Worm (Caenorhabditis elegans) whole organism, young adult: ENCODE measurements around the gene ZC250.4.
A peak's percentile ranks its signal among the peaks of the same experiment; 100 is the strongest.
"Not testable (repeated sequence)": the region's sequence is repeated elsewhere in the genome, so short reads cannot be mapped to it uniquely, and the experiment has no call there.

Experiments
- B0019.2 ChIP-seq: fragments of 200-800 bp; sonication (Bioruptor generic); conservative IDR thresholded peaks from 2 replicates; pipeline ENCODE4 v1.3.6; 2022; ENCODE audit warnings: missing genetic modification reagents, missing genetic modification characterization, missing compliant biosample characterization
- C06A6.2 ChIP-seq: fragments of 200-800 bp; sonication (Bioruptor generic); conservative IDR thresholded peaks from 2 replicates; pipeline ENCODE4 v1.3.6; 2022; ENCODE audit warnings: missing genetic modification characterization, missing compliant biosample characterization
- C17E4.6 ChIP-seq: fragments of 200-800 bp; sonication (Bioruptor generic); IDR thresholded peaks from 2 replicates; pipeline ENCODE4 v1.3.6; 2022; ENCODE audit warnings: missing genetic modification reagents, missing genetic modification characterization, missing compliant biosample characterization
- D2030.7 ChIP-seq: fragments of 200-800 bp; sonication (Bioruptor generic); IDR thresholded peaks from 2 replicates; pipeline ENCODE4 v1.3.6; 2022; ENCODE audit warnings: missing genetic modification reagents, missing genetic modification characterization, missing compliant biosample characterization
- F33H1.4 ChIP-seq: fragments of 200-800 bp; sonication (Bioruptor generic); IDR thresholded peaks from 2 replicates; pipeline ENCODE4 v1.3.6; 2022; ENCODE audit warnings: missing genetic modification reagents, missing genetic modification characterization, missing compliant biosample characterization
- F57C9.4 ChIP-seq: sonication (generic microtip); optimal IDR thresholded peaks from 2 replicates; lab custom pipeline; 2017; ENCODE audit warnings: mild to moderate bottlenecking, missing genetic modification characterization, missing compliant biosample characterization
- K11D2.4 ChIP-seq: fragments of 200-800 bp; sonication (Bioruptor generic); IDR thresholded peaks from 2 replicates; pipeline ENCODE4 v1.3.6; 2022; ENCODE audit warnings: missing genetic modification reagents, missing genetic modification characterization, missing compliant biosample characterization
- Y53F4B.3 ChIP-seq: fragments of 200-800 bp; sonication (Bioruptor generic); IDR thresholded peaks from 2 replicates; pipeline ENCODE4 v1.3.6; 2022; ENCODE audit warnings: missing genetic modification reagents, missing genetic modification characterization, missing compliant biosample characterization
- Y53G8AR.9 ChIP-seq: fragments of 200-800 bp; sonication (Bioruptor generic); conservative IDR thresholded peaks from 2 replicates; pipeline ENCODE4 v1.3.6; 2022; ENCODE audit warnings: missing genetic modification reagents, missing genetic modification characterization, missing compliant biosample characterization
- Y67H2A.10 ChIP-seq: fragments of 200-800 bp; sonication (Bioruptor generic); conservative IDR thresholded peaks from 2 replicates; pipeline ENCODE4 v1.3.6; 2022; ENCODE audit warnings: missing genetic modification reagents, missing genetic modification characterization, missing compliant biosample characterization
- Y95B8A.8 ChIP-seq: fragments of 200-800 bp; sonication (Bioruptor generic); IDR thresholded peaks from 2 replicates; pipeline ENCODE4 v1.3.6; 2022; ENCODE audit warnings: missing genetic modification reagents, missing genetic modification characterization, missing compliant biosample characterization
- ZK185.1 ChIP-seq: sonication (generic microtip); optimal IDR thresholded peaks from 2 replicates; lab custom pipeline; 2016; ENCODE audit warnings: mild to moderate bottlenecking, missing genetic modification characterization, missing compliant biosample characterization; ENCODE audit not compliant: poor library complexity, severe bottlenecking
- ama-1 ChIP-seq, 3 experiments: fragments of 150-350 bp in 1 of 3; sonication (generic microtip) in 2 of 3; optimal IDR thresholded peaks; 2 replicates each; lab custom pipeline; 2014 to 2018; ENCODE audit warnings: missing biosample characterization in 2 of 3, missing genetic modification characterization in 2 of 3, missing genetic modification reagents in 2 of 3
- aptf-2 ChIP-seq: fragments of 200-800 bp; sonication (Bioruptor generic); conservative IDR thresholded peaks from 2 replicates; pipeline ENCODE4 v1.3.6; 2022; ENCODE audit warnings: missing genetic modification reagents, missing genetic modification characterization, missing compliant biosample characterization
- attf-3 ChIP-seq: fragments of 200-800 bp; sonication (Bioruptor generic); conservative IDR thresholded peaks from 2 replicates; pipeline ENCODE4 v1.3.6; 2022; ENCODE audit warnings: missing genetic modification reagents, missing genetic modification characterization, missing compliant biosample characterization
- attf-5 ChIP-seq: fragments of 200-800 bp; sonication (Bioruptor generic); optimal IDR thresholded peaks from 2 replicates; lab custom pipeline; 2018; ENCODE audit warnings: mild to moderate bottlenecking, missing genetic modification characterization, missing compliant biosample characterization
- cebp-1 ChIP-seq, 2 experiments: fragments of 200-800 bp in 1 of 2; sonication (Bioruptor generic) in 1 of 2; sonication (generic microtip) in 1 of 2; IDR thresholded peaks in 1 of 2; optimal IDR thresholded peaks in 1 of 2; 2 replicates each; pipeline versions ENCODE4 v1.3.6 to Lab custom; 2017 to 2022; ENCODE audit warnings: missing compliant biosample characterization in 2 of 2, missing genetic modification characterization in 2 of 2, mild to moderate bottlenecking in 1 of 2, missing genetic modification reagents in 1 of 2, moderate library complexity in 1 of 2
- ceh-100 ChIP-seq: fragments of 200-800 bp; sonication (Bioruptor generic); IDR thresholded peaks from 2 replicates; pipeline ENCODE4 v1.3.6; 2022; ENCODE audit warnings: missing genetic modification reagents, missing genetic modification characterization, missing compliant biosample characterization
- ceh-91 ChIP-seq: fragments of 200-800 bp; sonication (Bioruptor generic); IDR thresholded peaks from 2 replicates; pipeline ENCODE4 v1.3.6; 2022; ENCODE audit warnings: missing genetic modification reagents, missing genetic modification characterization, missing compliant biosample characterization
- dox-1 ChIP-seq: fragments of 200-800 bp; sonication (Bioruptor generic); IDR thresholded peaks from 2 replicates; pipeline ENCODE4 v1.3.6; 2022; ENCODE audit warnings: missing genetic modification reagents, missing genetic modification characterization, missing compliant biosample characterization
- efl-1 ChIP-seq: fragments of 150-350 bp; optimal IDR thresholded peaks from 2 replicates; lab custom pipeline; 2014; ENCODE audit warnings: missing biosample characterization, missing genetic modification reagents, missing genetic modification characterization
- egl-44 ChIP-seq: fragments of 200-800 bp; sonication (Bioruptor generic); IDR thresholded peaks from 2 replicates; pipeline ENCODE4 v1.3.6; 2022; ENCODE audit warnings: missing genetic modification reagents, missing genetic modification characterization, missing compliant biosample characterization
- egrh-3 ChIP-seq: fragments of 200-800 bp; sonication (Bioruptor generic); IDR thresholded peaks from 2 replicates; pipeline ENCODE4 v1.3.6; 2022; ENCODE audit warnings: missing genetic modification reagents, missing genetic modification characterization, missing compliant biosample characterization
- ekl-4 ChIP-seq: fragments of 200-800 bp; sonication (Bioruptor generic); IDR thresholded peaks from 2 replicates; pipeline ENCODE4 v1.3.6; 2022; ENCODE audit warnings: missing genetic modification reagents, missing genetic modification characterization, missing compliant biosample characterization
- hlh-26 ChIP-seq: fragments of 200-800 bp; sonication (Bioruptor generic); conservative IDR thresholded peaks from 2 replicates; pipeline ENCODE4 v1.3.6; 2022; ENCODE audit warnings: missing genetic modification reagents, missing genetic modification characterization, missing compliant biosample characterization
- hmg-1.2 ChIP-seq: fragments of 200-800 bp; sonication (Bioruptor generic); IDR thresholded peaks from 2 replicates; pipeline ENCODE4 v1.3.6; 2022; ENCODE audit warnings: missing genetic modification reagents, missing genetic modification characterization, missing compliant biosample characterization
- hmg-20 ChIP-seq: fragments of 200-800 bp; sonication (Bioruptor generic); IDR thresholded peaks from 2 replicates; pipeline ENCODE4 v1.3.6; 2022; ENCODE audit warnings: missing genetic modification reagents, missing genetic modification characterization, missing compliant biosample characterization
- lin-26 ChIP-seq: fragments of 200-800 bp; sonication (Bioruptor generic); IDR thresholded peaks from 2 replicates; pipeline ENCODE4 v1.3.6; 2022; ENCODE audit warnings: missing genetic modification reagents, missing genetic modification characterization, missing compliant biosample characterization
- lin-54 ChIP-seq: fragments of 200-800 bp; sonication (Bioruptor generic); optimal IDR thresholded peaks from 2 replicates; lab custom pipeline; 2018; ENCODE audit warnings: mild to moderate bottlenecking, missing genetic modification characterization, missing compliant biosample characterization
- lir-1 ChIP-seq: fragments of 200-800 bp; sonication (Bioruptor generic); conservative IDR thresholded peaks from 2 replicates; pipeline ENCODE4 v1.3.6; 2022; ENCODE audit warnings: missing genetic modification reagents, missing genetic modification characterization, missing compliant biosample characterization
- madf-6 ChIP-seq: fragments of 200-800 bp; sonication (Bioruptor generic); IDR thresholded peaks from 2 replicates; pipeline ENCODE4 v1.3.6; 2022; ENCODE audit warnings: missing genetic modification reagents, missing genetic modification characterization, missing compliant biosample characterization
- mcd-1 ChIP-seq: fragments of 200-800 bp; sonication (Bioruptor generic); IDR thresholded peaks from 2 replicates; pipeline ENCODE4 v1.3.6; 2022; ENCODE audit warnings: missing genetic modification reagents, missing genetic modification characterization, missing compliant biosample characterization
- nfyb-1 ChIP-seq: fragments of 200-800 bp; sonication (Bioruptor generic); IDR thresholded peaks from 2 replicates; pipeline ENCODE4 v1.3.6; 2022; ENCODE audit warnings: missing genetic modification reagents, missing genetic modification characterization, missing compliant biosample characterization
- pbrm-1 ChIP-seq: fragments of 200-800 bp; sonication (Bioruptor generic); IDR thresholded peaks from 2 replicates; pipeline ENCODE4 v1.3.6; 2022; ENCODE audit warnings: missing genetic modification reagents, missing genetic modification characterization, missing compliant biosample characterization
- rcor-1 ChIP-seq: fragments of 200-800 bp; sonication (Bioruptor generic); IDR thresholded peaks from 2 replicates; pipeline ENCODE4 v1.3.6; 2022; ENCODE audit warnings: missing genetic modification reagents, missing genetic modification characterization, missing compliant biosample characterization
- rpc-1 ChIP-seq, 2 experiments: fragments of 150-350 bp in 1 of 2; sonication (generic microtip) in 1 of 2; optimal IDR thresholded peaks; 2 replicates each; lab custom pipeline; 2014 to 2018; ENCODE audit warnings: missing biosample characterization in 1 of 2, missing genetic modification characterization in 1 of 2, missing genetic modification reagents in 1 of 2, missing genotype in 1 of 2
- sea-2 ChIP-seq: fragments of 200-800 bp; sonication (Bioruptor generic); IDR thresholded peaks from 2 replicates; pipeline ENCODE4 v1.3.6; 2022; ENCODE audit warnings: missing genetic modification characterization, missing compliant biosample characterization
- tbp1 ChIP-seq: fragments of 200-800 bp; sonication (Bioruptor generic); optimal IDR thresholded peaks from 2 replicates; lab custom pipeline; 2018; ENCODE audit warnings: mild to moderate bottlenecking, missing genetic modification characterization, missing compliant biosample characterization
- xnd-1 ChIP-seq: sonication (generic microtip); optimal IDR thresholded peaks from 2 replicates; lab custom pipeline; 2016; ENCODE audit warnings: missing genotype, missing genetic modification reagents, missing genetic modification characterization, missing compliant biosample characterization
- ztf-28 ChIP-seq: fragments of 200-800 bp; sonication (Bioruptor generic); IDR thresholded peaks from 2 replicates; pipeline ENCODE4 v1.3.6; 2022; ENCODE audit warnings: missing genetic modification reagents, missing genetic modification characterization, missing compliant biosample characterization

Gene ZC250.4

DNA sequence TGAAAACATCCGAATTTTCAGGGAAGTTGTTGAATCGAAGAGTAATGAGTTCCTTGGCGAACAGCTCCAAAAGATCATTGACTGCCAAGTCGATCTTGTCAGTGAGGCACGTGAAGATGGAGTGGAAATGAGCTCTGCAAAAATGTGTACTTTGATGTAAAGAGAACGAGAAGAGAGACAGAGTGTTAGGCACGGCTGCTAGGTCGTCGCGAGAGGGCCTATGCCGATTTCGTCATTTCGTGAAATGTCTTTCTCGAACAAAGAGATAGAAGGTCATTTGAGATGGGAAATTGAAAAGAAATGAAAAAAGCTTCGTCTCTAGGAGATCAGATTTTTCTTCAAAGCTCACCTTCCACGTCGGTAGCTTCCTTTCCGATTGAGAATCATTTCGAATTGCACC lies 33.0 kb downstream of the ZC250.4 start:
- TF ChIP-seq rpc-1 (optimal IDR thresholded peaks at IDR 0.05; lab: Kevin White, UChicago) (no peak), rpc-1 (tag; optimal IDR thresholded peaks at IDR 0.05; lab: Kevin White, UChicago) (no peak), C06A6.2 (GFP tag; lab: Robert Waterston, UW) (no peak), F57C9.4 (tag; lab: Kevin White, UChicago) (peak; percentile 17), cebp-1 (GFP tag; IDR thresholded peaks at IDR 0.05; lab: Robert Waterston, UW) (no peak), cebp-1 (tag; optimal IDR thresholded peaks at IDR 0.05; lab: Kevin White, UChicago) (peak; percentile 77), hlh-26 (no peak), ama-1 (optimal IDR thresholded peaks at IDR 0.05; lab: Kevin White, UChicago) (no peak), ama-1 (GFP tag; optimal IDR thresholded peaks at IDR 0.05; lab: Kevin White, UChicago) (no peak)

- peak; percentile 37; the same call in 1 of the 2 replicates for TF ChIP-seq Y53G8AR.9
- peak; percentile 97 for TF ChIP-seq C06A6.2 (GFP tag; lab: Robert Waterston, UW)
- peak; percentile 41; the same call in 1 of the 2 replicates for TF ChIP-seq Y95B8A.8 (GFP tag; lab: Robert Waterston, UW)
- TF ChIP-seq cebp-1 (GFP tag; IDR thresholded peaks at IDR 0.05; lab: Robert Waterston, UW): peak; percentile 46; the same call in 1 of the 2 replicates
- not testable (repeated sequence) for TF ChIP-seq cebp-1 (tag; optimal IDR thresholded peaks at IDR 0.05; lab: Kevin White, UChicago)
- TF ChIP-seq ceh-91: 0 out of 2 replicates have a peak, but pooled peaks have one; percentile 22
- TF ChIP-seq rcor-1 (GFP tag; lab: Robert Waterston, UW): peak; percentile 26; the same call in 1 of the 2 replicates
- TF ChIP-seq attf-3 (GFP tag; lab: Robert Waterston, UW): 0 out of 2 replicates have a peak, but pooled peaks have one; percentile 47
- peak; percentile 93 for TF ChIP-seq dox-1 (GFP tag; lab: Robert Waterston, UW)
- peak; percentile 85 for TF ChIP-seq ceh-100 (GFP tag; lab: Robert Waterston, UW)
- peak; percentile 85 for TF ChIP-seq mcd-1 (GFP tag; lab: Robert Waterston, UW)
- TF ChIP-seq F33H1.4 (GFP tag; lab: Robert Waterston, UW): peak; percentile 42; the same call in 1 of the 2 replicates
- TF ChIP-seq ztf-28 (GFP tag; lab: Robert Waterston, UW): 0 out of 2 replicates have a peak, but pooled peaks have one; percentile 68
- TF ChIP-seq hmg-1.2 (GFP tag; lab: Robert Waterston, UW): peak; percentile 46
- TF ChIP-seq pbrm-1 (GFP tag; lab: Robert Waterston, UW): peak; percentile 59; the same call in 1 of the 2 replicates
- 0 out of 2 replicates have a peak, but pooled peaks have one; percentile 17 for TF ChIP-seq Y67H2A.10 (GFP tag; lab: Robert Waterston, UW)
- TF ChIP-seq madf-6 (GFP tag; lab: Robert Waterston, UW): peak; percentile 54
- TF ChIP-seq D2030.7: peak; percentile 53; the same call in 1 of the 2 replicates
- 0 out of 2 replicates have a peak, but pooled peaks have one; percentile 37 for TF ChIP-seq egrh-3 (GFP tag; lab: Robert Waterston, UW)
- peak; percentile 39; the same call in 1 of the 2 replicates for TF ChIP-seq egl-44 (GFP tag; lab: Robert Waterston, UW)
- TF ChIP-seq nfyb-1: peak; percentile 84
- 0 out of 2 replicates have a peak, but pooled peaks have one; percentile 14 for TF ChIP-seq K11D2.4 (GFP tag; lab: Robert Waterston, UW)
These were observed 34.7 kb downstream of the ZC250.4 start for ce11 chrV:5778216-5778615.

DNA sequence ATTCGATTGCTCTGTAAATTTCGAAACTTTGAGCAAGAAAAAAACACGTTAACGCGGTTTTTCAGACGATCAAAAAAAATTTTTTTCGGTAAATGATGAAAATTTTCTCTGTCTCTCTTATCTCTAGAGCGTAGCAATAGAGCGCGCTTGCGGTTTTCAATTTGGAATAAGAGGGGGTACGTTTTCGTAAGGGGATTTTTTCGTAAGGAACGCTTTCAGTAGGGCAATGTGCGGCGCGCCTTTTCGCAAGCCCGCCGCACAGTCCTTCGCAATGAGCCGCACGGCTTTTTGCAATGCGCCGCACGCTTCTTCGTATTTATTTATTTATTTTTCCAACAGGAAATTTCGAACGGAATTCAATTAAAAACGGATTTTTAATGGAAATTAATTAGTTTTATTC lies 36.0 kb downstream of the ZC250.4 start, which contains the start of gene F44E7.4:
F44E7.4 (minus strand) TSS at position 13 of the 400 bp plus-strand sequence.
- peak; percentile 69; the same call in 1 of the 2 replicates for TF ChIP-seq hmg-20
- TF ChIP-seq ztf-28 (GFP tag; lab: Robert Waterston, UW): peak; percentile 97
- TF ChIP-seq dox-1 (GFP tag; lab: Robert Waterston, UW): peak; percentile 98
- TF ChIP-seq lin-54 (GFP tag; lab: Kevin White, UChicago): peak; percentile 56
- peak; percentile 45 for TF ChIP-seq xnd-1 (tag; lab: Kevin White, UChicago)
- peak; percentile 85 for TF ChIP-seq egl-44 (GFP tag; lab: Robert Waterston, UW)
- peak; percentile 82 for TF ChIP-seq attf-3 (GFP tag; lab: Robert Waterston, UW)
- TF ChIP-seq C17E4.6 (GFP tag; lab: Robert Waterston, UW): peak; percentile 89
- peak; percentile 49 for TF ChIP-seq tbp1
- peak; percentile 99 for TF ChIP-seq D2030.7
- TF ChIP-seq attf-5 (GFP tag; lab: Kevin White, UChicago): peak; percentile 37
- peak; percentile 93 for TF ChIP-seq ekl-4 (GFP tag; lab: Robert Waterston, UW)
- peak; percentile 65; the same call in 1 of the 2 replicates for TF ChIP-seq aptf-2 (GFP tag; lab: Robert Waterston, UW)
- TF ChIP-seq pbrm-1 (GFP tag; lab: Robert Waterston, UW): peak; percentile 94
- 0 out of 2 replicates have a peak, but pooled peaks have one; percentile 25 for TF ChIP-seq sea-2 (GFP tag; lab: Robert Waterston, UW)
- TF ChIP-seq hmg-1.2 (GFP tag; lab: Robert Waterston, UW): peak; percentile 96
- peak; percentile 99 for TF ChIP-seq C06A6.2 (GFP tag; lab: Robert Waterston, UW)
- TF ChIP-seq efl-1: peak; percentile 63
- peak; percentile 77 for TF ChIP-seq Y53F4B.3
- TF ChIP-seq B0019.2 (GFP tag; lab: Robert Waterston, UW): peak; percentile 88
- peak; percentile 85 for TF ChIP-seq egrh-3 (GFP tag; lab: Robert Waterston, UW)
- peak; percentile 96 for TF ChIP-seq ceh-100 (GFP tag; lab: Robert Waterston, UW)
- TF ChIP-seq madf-6 (GFP tag; lab: Robert Waterston, UW): peak; percentile 93
- peak; percentile 79 for TF ChIP-seq F33H1.4 (GFP tag; lab: Robert Waterston, UW)
- peak; percentile 6 for TF ChIP-seq ZK185.1
- 0 out of 2 replicates have a peak, but pooled peaks have one; percentile 12 for TF ChIP-seq lir-1
- TF ChIP-seq lin-26 (GFP tag; lab: Robert Waterston, UW): peak; percentile 86
